Fruit fly (Drosophila melanogaster): ENCODE data around the gene CG12096.

DNA sequence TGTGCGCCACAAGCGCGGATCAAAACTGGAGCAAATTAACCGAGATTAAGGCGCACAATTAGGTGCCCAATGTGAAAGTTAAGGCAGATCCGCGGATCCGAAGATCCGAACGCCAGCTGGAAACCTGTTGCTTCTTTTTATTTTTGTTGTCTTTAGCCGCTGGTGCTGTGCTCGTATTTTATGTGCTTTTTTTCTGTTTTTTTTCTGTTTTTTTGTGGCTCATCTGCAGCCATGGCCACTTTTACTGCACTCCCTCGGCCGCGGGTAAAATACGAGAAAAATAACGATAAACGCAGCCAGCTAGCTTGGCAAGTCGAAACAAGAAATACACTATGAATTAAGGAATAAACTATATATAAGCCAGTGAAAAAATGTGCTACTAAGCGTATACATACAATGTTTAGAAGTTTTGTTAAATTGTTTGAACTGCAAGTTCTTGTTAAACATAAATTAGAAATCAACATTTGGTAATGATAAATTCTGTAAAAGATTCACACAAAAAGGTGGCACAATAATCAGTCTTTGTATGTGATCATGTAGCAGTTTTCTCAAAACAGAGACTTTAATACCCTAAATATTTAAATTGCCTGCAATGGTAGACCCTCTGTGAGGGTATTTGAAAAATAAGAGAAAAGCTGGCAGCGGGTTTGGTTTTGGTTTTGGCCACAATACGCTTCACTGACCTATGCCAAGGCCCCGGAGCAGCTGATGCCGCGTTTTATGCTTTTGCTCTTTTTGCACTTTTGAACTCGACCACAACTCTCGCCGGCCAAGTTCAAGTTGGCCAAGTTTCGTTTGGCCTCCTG is 42.8 kb upstream of the CG12096 start:
- no peak for TF ChIP-seq Hr96 (GFP tag; optimal IDR thresholded peaks at IDR 0.05)
- TF ChIP-seq Crg-1 (GFP tag; optimal IDR thresholded peaks at IDR 0.05), result no peak
- no peak for TF ChIP-seq cic (GFP tag; optimal IDR thresholded peaks at IDR 0.05)
- no peak for TF ChIP-seq CG11617 (GFP tag; optimal IDR thresholded peaks at IDR 0.05)
- TF ChIP-seq CG33017 (tag; optimal IDR thresholded peaks at IDR 0.05), result no peak
- no peak for TF ChIP-seq CG12768 (GFP tag; optimal IDR thresholded peaks at IDR 0.05)
- TF ChIP-seq CG7101 (tag; optimal IDR thresholded peaks at IDR 0.05), result no peak
- no peak for TF ChIP-seq CG14711 (tag; optimal IDR thresholded peaks at IDR 0.05)
- no peak for TF ChIP-seq Clk (GFP tag; optimal IDR thresholded peaks at IDR 0.05)
- TF ChIP-seq pad (GFP tag; optimal IDR thresholded peaks at IDR 0.05), result no peak
- TF ChIP-seq bab1 (GFP tag; optimal IDR thresholded peaks at IDR 0.05), result no peak
- TF ChIP-seq kay (GFP tag; ENCODE audit: borderline replicate concordance), result no peak

Measured in whole organism, adult.